Fruit fly (Drosophila melanogaster) whole organism, larva: ENCODE data around the gene CG11927.

ENCODE experiments used
- noc ChIP-seq: fragments of 200-800 bp; sonication (Bioruptor generic); optimal IDR thresholded peaks from 3 replicates; lab custom pipeline; 2019; ENCODE audit warnings: missing biosample characterization, mild to moderate bottlenecking, missing genetic modification characterization, moderate library complexity

The CG11927 gene

dm6 chr2L:4856118-4856517 lies 8.6 kb downstream of the CG11927 start:
- TF ChIP-seq noc, result peak; percentile 17

DNA sequence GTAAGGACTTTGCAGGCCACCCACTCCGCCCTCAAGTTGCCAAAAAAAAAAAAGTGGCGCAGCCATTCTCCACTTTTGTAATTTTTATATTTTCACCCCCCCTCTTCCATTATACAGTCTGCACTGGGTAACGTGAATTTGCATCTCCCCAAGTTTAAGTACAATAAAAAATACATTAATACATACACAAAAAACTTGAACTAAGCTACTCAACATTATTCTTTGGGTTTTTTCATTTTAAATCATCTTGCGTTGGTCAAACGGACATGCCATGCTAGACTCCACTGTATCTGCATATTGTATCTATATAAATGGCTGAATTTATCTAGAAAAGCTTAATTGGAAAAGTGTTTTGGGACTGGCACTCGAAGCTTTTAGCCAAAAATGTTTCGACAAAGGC lies 13.9 kb downstream of the CG11927 start:
- TF ChIP-seq noc, result no peak

dm6 chr2L:4865400-4865799 lies 17.8 kb downstream of the CG11927 start:
- no peak for TF ChIP-seq noc

dm6 chr2L:4868383-4868782 lies 20.8 kb downstream of the CG11927 start:
- no peak for TF ChIP-seq noc

- no peak for TF ChIP-seq noc
These were observed 34.8 kb downstream of the CG11927 start for dm6 chr2L:4882131-4883022.

- no peak for TF ChIP-seq noc
These were observed 35.4 kb downstream of the CG11927 start, which contains the start of the genes Cf2 and CG3008 for dm6 chr2L:4883023-4883392. TSS of gene Cf2 (minus strand) at chr2L:4883107. TSS of gene CG3008 (plus strand) at chr2L:4883298.

dm6 chr2L:4886132-4886531 lies 38.6 kb downstream of the CG11927 start:
- TF ChIP-seq noc, result no peak

- no peak for TF ChIP-seq noc
These were observed 39.1 kb downstream of the CG11927 start for dm6 chr2L:4886645-4887044.

DNA sequence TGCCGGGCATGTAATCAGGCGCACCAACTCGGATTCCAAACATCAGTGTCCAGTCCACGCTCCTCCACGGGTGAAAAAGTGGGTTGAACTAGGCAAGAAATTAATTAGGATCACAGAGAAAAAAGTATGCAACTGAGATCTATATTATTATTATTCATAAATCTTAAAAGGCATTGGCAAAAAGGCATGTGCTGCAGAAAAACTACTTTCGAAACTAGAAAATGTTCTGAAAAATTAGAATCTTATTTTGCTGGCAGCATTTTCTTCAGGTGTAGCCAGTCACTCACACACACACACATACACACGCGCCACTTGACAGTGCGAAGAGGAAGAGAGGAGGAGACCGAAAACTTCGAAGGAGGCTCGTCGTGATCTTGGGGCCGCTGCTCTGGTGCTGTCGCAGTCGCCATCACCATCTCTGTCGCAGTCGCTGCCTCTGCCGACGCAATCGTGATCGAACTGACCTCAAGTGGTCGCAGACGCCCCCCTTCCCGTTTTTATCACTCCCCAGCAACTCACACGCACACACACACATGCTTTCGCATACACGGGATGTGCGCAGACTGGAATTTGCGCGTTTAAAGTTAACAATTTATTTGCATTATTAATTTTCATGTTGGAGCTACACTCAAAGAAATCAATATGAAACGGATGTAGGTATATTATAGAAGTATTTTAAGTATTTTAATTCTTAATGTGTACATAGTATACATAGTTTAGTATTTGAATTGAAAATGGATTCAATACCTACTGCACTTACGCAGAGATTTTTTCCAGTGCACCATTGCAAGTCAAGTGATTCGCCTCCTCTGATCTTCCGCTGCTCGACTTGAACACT lies 40.0 kb downstream of the CG11927 start:
- TF ChIP-seq noc, result peak; percentile 79

- no peak for TF ChIP-seq noc
These were observed 41.0 kb downstream of the CG11927 start for dm6 chr2L:4888541-4888940.

DNA sequence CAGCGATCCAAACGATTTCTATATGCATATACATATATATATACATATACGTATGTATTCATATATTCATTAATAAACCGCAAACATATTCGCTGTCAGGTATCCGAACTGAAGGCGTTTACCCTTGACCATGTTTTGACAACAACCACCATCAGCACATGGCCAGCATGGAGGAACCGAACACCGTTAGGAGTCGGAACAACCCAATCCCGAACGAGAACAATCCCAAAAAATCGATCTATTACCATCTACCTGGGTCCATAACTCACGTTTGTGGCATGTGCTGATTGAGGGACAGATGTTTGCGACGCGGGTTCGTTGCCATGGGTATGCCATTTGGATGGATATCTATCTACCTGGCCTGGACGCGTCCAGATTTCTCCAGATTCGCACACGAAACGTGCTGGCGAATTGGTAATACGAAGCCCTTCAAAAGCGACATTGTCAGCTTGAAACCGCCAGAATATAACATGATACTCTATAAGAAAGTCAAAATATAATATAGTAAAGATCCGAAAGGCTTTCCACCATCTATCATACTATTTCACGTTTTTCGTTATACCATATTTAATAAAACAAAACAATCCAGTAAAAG lies 42.0 kb downstream of the CG11927 start, which contains the start of gene CG15625:
CG15625 (plus strand) TSS at position 545 of the 595 bp plus-strand sequence.
- TF ChIP-seq noc, result no peak

dm6 chr2L:4891914-4892469 lies 44.4 kb downstream of the CG11927 start, which contains the start of gene CG3036:
TSS of gene CG3036 (plus strand) at chr2L:4892112.
- TF ChIP-seq noc, result no peak

dm6 chr2L:4893612-4894011 lies 46.0 kb downstream of the CG11927 start:
- TF ChIP-seq noc, result no peak

DNA sequence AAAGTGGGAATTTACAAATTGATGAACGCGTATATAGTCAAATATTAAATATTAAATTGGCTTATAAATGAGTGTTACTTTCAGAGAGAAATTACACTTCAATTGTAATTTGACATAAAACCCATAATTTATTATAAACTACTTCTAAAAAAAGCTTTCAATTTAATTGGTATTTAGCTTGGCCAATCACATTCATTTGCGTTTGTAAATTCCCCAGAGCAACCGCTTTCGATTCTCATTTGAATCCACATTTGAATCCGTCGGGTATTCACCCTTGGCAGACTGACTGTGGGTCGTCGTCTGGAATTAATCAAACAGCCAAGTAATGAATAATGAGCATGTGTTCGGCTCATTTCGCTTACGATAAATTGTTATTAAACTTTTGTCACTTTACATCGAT lies 48.3 kb downstream of the CG11927 start:
- no peak for TF ChIP-seq noc

DNA sequence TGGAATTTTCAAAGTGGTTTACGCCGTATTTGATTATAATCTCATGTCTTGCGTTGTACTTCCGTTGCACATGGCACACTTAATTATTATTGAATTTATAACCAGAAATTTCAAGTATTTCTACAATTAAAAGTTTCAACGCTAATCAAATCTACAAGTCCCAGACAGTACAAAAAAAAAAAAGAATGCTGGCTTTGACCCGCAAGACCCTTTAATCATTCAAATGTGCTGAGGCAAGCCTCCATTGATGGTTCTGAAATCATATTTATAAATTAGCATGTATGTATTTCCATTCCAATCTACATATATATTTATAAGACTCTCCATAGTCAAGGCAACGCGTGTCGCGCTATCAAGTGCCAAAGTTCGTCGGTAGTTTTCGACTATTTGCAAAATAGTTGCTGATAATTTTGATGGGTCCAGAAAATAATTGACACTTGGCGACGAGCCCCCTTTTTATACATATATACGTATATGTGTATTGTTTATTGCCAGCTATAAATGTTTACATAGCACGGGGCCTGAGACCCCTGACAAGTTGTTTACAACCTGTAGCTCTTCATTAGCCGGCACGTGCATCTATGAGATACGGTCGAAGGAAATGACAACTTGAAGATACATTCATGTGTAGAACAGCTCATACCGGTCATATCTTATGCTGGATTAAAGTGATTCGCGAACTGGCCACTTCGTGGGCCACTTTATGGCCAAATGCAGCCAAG lies 49.1 kb downstream of the CG11927 start:
- peak; percentile 68 for TF ChIP-seq noc

dm6 chr2L:4898165-4898564 lies 50.6 kb downstream of the CG11927 start:
- TF ChIP-seq noc, result no peak
